Worm (Caenorhabditis elegans): ENCODE data around the gene F39F10.3.

DNA sequence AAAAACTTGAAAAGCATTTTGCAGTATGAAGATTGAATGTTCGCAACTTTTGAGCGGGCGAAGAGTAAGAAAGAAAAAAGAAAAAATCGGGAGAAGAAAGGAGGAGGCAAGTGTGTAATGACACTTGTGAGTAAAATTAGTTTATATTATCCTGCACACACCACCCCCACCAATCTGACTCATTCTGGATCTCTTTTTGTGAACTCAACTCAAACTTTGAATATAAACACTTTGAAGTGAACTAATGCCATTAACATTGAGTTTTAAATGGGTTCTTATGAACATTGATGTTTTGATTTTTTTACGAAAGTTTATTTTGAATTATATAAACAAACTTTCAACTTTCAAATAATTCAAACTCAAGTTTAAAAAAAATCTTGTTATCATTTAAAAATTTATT is 46.9 kb upstream of the F39F10.3 start, which contains the start of gene F41G4.8:
- TF ChIP-seq nhr-77 (tag; optimal IDR thresholded peaks at IDR 0.05) (no peak), fkh-10 (GFP tag; optimal IDR thresholded peaks at IDR 0.05) (no peak), nhr-25 (tag; optimal IDR thresholded peaks at IDR 0.05) (no peak), nfya-1 (tag; optimal IDR thresholded peaks at IDR 0.05; ENCODE audit: insufficient read depth) (no peak), unc-39 (tag; optimal IDR thresholded peaks at IDR 0.05) (no peak), nhr-11 (tag; optimal IDR thresholded peaks at IDR 0.05) (no peak), nhr-12 (tag; optimal IDR thresholded peaks at IDR 0.05) (no peak), elt-1 (tag; optimal IDR thresholded peaks at IDR 0.05) (no peak), ama-1 (optimal IDR thresholded peaks at IDR 0.05) (no peak), ztf-4 (tag; optimal IDR thresholded peaks at IDR 0.05) (no peak)

Data from whole organism, L3 larva.